Worm (Caenorhabditis elegans): ENCODE results near the gene K08H2.2.

DNA sequence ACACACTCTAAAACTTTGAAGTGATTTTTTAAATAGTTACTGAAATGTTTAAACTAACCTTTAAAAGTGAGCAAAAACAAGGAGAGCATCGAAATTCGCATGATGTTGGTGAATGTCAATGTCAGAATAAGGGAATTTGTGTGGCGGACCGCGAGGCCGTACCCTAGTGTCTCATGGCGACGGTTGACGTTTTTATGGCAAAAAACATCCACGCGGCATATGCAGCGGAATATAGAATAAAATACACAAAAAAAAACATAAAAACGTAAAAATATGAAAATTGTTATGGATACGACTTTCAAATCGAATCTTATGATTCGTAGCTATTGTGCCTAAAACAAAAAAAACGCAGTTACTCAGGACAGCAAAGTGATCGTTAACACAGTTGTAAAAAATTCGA lies 44.9 kb downstream of the K08H2.2 start, which contains the start of gene cwp-5:
- no peak for TF ChIP-seq aly-2 (tag; optimal IDR thresholded peaks at IDR 0.05)
- TF ChIP-seq snpc-4 (tag; optimal IDR thresholded peaks at IDR 0.05) = no peak
- TF ChIP-seq nhr-237 (tag; optimal IDR thresholded peaks at IDR 0.05) = no peak
- TF ChIP-seq ama-1 (optimal IDR thresholded peaks at IDR 0.05) = no peak
- TF ChIP-seq lin-13 (GFP tag; optimal IDR thresholded peaks at IDR 0.05) = no peak
- TF ChIP-seq nhr-12 (tag; optimal IDR thresholded peaks at IDR 0.05) = no peak
- no peak for TF ChIP-seq unc-62 (GFP tag; optimal IDR thresholded peaks at IDR 0.05)
- TF ChIP-seq nhr-77 (tag; optimal IDR thresholded peaks at IDR 0.05) = no peak
- TF ChIP-seq ceh-16 (tag; optimal IDR thresholded peaks at IDR 0.05) = no peak
- no peak for TF ChIP-seq nhr-11 (tag; optimal IDR thresholded peaks at IDR 0.05)

Measured in whole organism, L2 larva.